Fruit fly (Drosophila melanogaster): ENCODE results near the gene CheB93a.

- TF ChIP-seq EcR (GFP tag; optimal IDR thresholded peaks at IDR 0.05) = no peak
- no peak for TF ChIP-seq CG8478 (optimal IDR thresholded peaks at IDR 0.05)
- TF ChIP-seq psq (optimal IDR thresholded peaks at IDR 0.05) = no peak
- TF ChIP-seq pan (optimal IDR thresholded peaks at IDR 0.05) = no peak
Measured at dm6 chr3R:21392221-21392620, 15.0 kb upstream of the CheB93a start.
